Worm (Caenorhabditis elegans) whole organism, midembryonic: ENCODE measurements around the gene emb-4.

Experiments used
- T22C8.4 ChIP-seq: fragments of 200-800 bp; sonication (Bioruptor generic); IDR thresholded peaks from 2 replicates; pipeline ENCODE4 v1.3.6; 2022; ENCODE audit warnings: missing genetic modification characterization, missing compliant biosample characterization
- cog-1 ChIP-seq: sonication (generic microtip); optimal IDR thresholded peaks from 2 replicates; lab custom pipeline; 2016; ENCODE audit warnings: missing genetic modification characterization, missing compliant biosample characterization
- flt-1 ChIP-seq: fragments of 200-800 bp; sonication (Bioruptor generic); IDR thresholded peaks from 2 replicates; pipeline ENCODE4 v1.3.6; 2022; ENCODE audit warnings: missing genetic modification characterization, missing compliant biosample characterization
- klf-2 ChIP-seq: fragments of 200-800 bp; sonication (Bioruptor generic); conservative IDR thresholded peaks from 2 replicates; pipeline ENCODE4 v1.3.6; 2022; ENCODE audit warnings: missing genetic modification reagents, missing genetic modification characterization, missing compliant biosample characterization
- med-1 ChIP-seq: sonication (generic microtip); optimal IDR thresholded peaks from 2 replicates; lab custom pipeline; 2017; ENCODE audit warnings: missing genetic modification characterization, mild to moderate bottlenecking, missing compliant biosample characterization, antibody characterized with exemption, missing genetic modification reagents; ENCODE audit not compliant: insufficient read depth
- ref-1 ChIP-seq: fragments of 200-800 bp; sonication (Bioruptor generic); conservative IDR thresholded peaks from 2 replicates; pipeline ENCODE4 v1.3.6; 2022; ENCODE audit warnings: missing genetic modification reagents, missing genetic modification characterization, missing compliant biosample characterization
- tab-1 ChIP-seq: fragments of 200-800 bp; sonication (Bioruptor generic); IDR thresholded peaks from 2 replicates; pipeline ENCODE4 v1.3.6; 2022; ENCODE audit warnings: missing genetic modification characterization, missing compliant biosample characterization
- ztf-23 ChIP-seq: fragments of 200-800 bp; sonication (Bioruptor generic); IDR thresholded peaks from 2 replicates; pipeline ENCODE4 v1.3.6; 2022; ENCODE audit warnings: missing genetic modification reagents, missing genetic modification characterization, missing compliant biosample characterization
- ztf-29 ChIP-seq: fragments of 200-800 bp; sonication (Bioruptor generic); IDR thresholded peaks from 2 replicates; pipeline ENCODE4 v1.3.6; 2022; ENCODE audit warnings: missing genetic modification reagents, missing genetic modification characterization, missing compliant biosample characterization

- TF ChIP-seq ztf-23 (GFP tag; lab: Robert Waterston, UW): no peak
- TF ChIP-seq flt-1 (GFP tag; lab: Robert Waterston, UW): no peak
- no peak for TF ChIP-seq tab-1 (GFP tag; lab: Robert Waterston, UW)
- TF ChIP-seq med-1 (GFP tag; lab: Kevin White, UChicago): no peak
- TF ChIP-seq ztf-29 (GFP tag; lab: Robert Waterston, UW): no peak
- no peak for TF ChIP-seq ref-1 (GFP tag; lab: Robert Waterston, UW)
- TF ChIP-seq T22C8.4 (GFP tag; lab: Robert Waterston, UW): peak; percentile 16; the same call in 1 of the 2 replicates
- no peak for TF ChIP-seq klf-2 (GFP tag; lab: Robert Waterston, UW)
- TF ChIP-seq cog-1 (tag; lab: Kevin White, UChicago): no peak
These were observed 57.6 kb downstream of the emb-4 start, which contains the start of gene cyp-33D3 for ce11 chrV:18837125-18837524.
